Worm (Caenorhabditis elegans) whole organism, mixed stage, embryonic: Measurements from ENCODE around the gene F34D6.1.
A peak's percentile ranks its signal among the peaks of the same experiment; 100 is the strongest.

Source experiments
- M03D4.4 ChIP-seq: sonication (generic microtip); optimal IDR thresholded peaks from 2 replicates; lab custom pipeline; 2017; ENCODE audit warnings: mild to moderate bottlenecking, missing genetic modification characterization, missing compliant biosample characterization
- blmp-1 ChIP-seq: fragments of 150-350 bp; optimal IDR thresholded peaks from 2 replicates; lab custom pipeline; 2014; ENCODE audit warnings: missing biosample characterization, missing genetic modification characterization
- ceh-39 ChIP-seq: fragments of 150-350 bp; optimal IDR thresholded peaks from 2 replicates; lab custom pipeline; 2014; ENCODE audit warnings: missing biosample characterization, missing genetic modification characterization
- ceh-43 ChIP-seq: fragments of 200-800 bp; sonication (Bioruptor generic); optimal IDR thresholded peaks from 2 replicates; lab custom pipeline; 2018; ENCODE audit warnings: mild to moderate bottlenecking, missing genetic modification characterization, moderate library complexity, missing compliant biosample characterization
- ceh-83 ChIP-seq: fragments of 200-800 bp; sonication (Bioruptor generic); optimal IDR thresholded peaks from 2 replicates; lab custom pipeline; 2018; ENCODE audit warnings: mild to moderate bottlenecking, missing genetic modification characterization, missing compliant biosample characterization
- ces-1 ChIP-seq: fragments of 150-350 bp; optimal IDR thresholded peaks from 2 replicates; lab custom pipeline; 2014; ENCODE audit warnings: missing biosample characterization, missing genetic modification reagents, missing genetic modification characterization
- cnd-1 ChIP-seq: fragments of 200-800 bp; sonication (Bioruptor generic); optimal IDR thresholded peaks from 2 replicates; lab custom pipeline; 2018; ENCODE audit warnings: mild to moderate bottlenecking, missing genetic modification characterization, missing compliant biosample characterization
- drap-1 ChIP-seq: fragments of 200-800 bp; sonication (Bioruptor generic); optimal IDR thresholded peaks from 3 replicates; lab custom pipeline; 2018; ENCODE audit warnings: mild to moderate bottlenecking, missing genetic modification characterization, missing compliant biosample characterization
- elt-1 ChIP-seq: sonication (generic microtip); optimal IDR thresholded peaks from 2 replicates; lab custom pipeline; 2017; ENCODE audit warnings: missing genetic modification characterization, mild to moderate bottlenecking, missing compliant biosample characterization, antibody characterized with exemption, moderate library complexity, borderline replicate concordance; ENCODE audit not compliant: insufficient read depth
- elt-3 ChIP-seq: fragments of 150-350 bp; optimal IDR thresholded peaks from 2 replicates; lab custom pipeline; 2014; ENCODE audit warnings: missing biosample characterization, missing genetic modification characterization
- flh-1 ChIP-seq: fragments of 200-800 bp; sonication (Bioruptor generic); optimal IDR thresholded peaks from 2 replicates; lab custom pipeline; 2018; ENCODE audit warnings: mild to moderate bottlenecking, missing genetic modification characterization, moderate library complexity, missing compliant biosample characterization
- ham-2 ChIP-seq: fragments of 200-800 bp; sonication (Bioruptor generic); optimal IDR thresholded peaks from 2 replicates; lab custom pipeline; 2018; ENCODE audit warnings: mild to moderate bottlenecking, missing genetic modification characterization, missing compliant biosample characterization
- hlh-1 ChIP-seq: fragments of 150-350 bp; optimal IDR thresholded peaks from 2 replicates; lab custom pipeline; 2014; ENCODE audit warnings: missing biosample characterization, missing genetic modification reagents, missing genetic modification characterization
- lin-13 ChIP-seq: fragments of 150-350 bp; optimal IDR thresholded peaks from 2 replicates; lab custom pipeline; 2014; ENCODE audit warnings: missing biosample characterization, missing genetic modification characterization
- lin-32 ChIP-seq: fragments of 200-800 bp; sonication (Bioruptor generic); optimal IDR thresholded peaks from 2 replicates; lab custom pipeline; 2018; ENCODE audit warnings: mild to moderate bottlenecking, missing genetic modification characterization, missing compliant biosample characterization
- mab-5 ChIP-seq: fragments of 150-350 bp; optimal IDR thresholded peaks from 2 replicates; lab custom pipeline; 2014; ENCODE audit warnings: missing biosample characterization, missing genetic modification characterization
- mep-1 ChIP-seq: fragments of 150-350 bp; optimal IDR thresholded peaks from 2 replicates; lab custom pipeline; 2017; ENCODE audit warnings: missing biosample characterization, missing genetic modification reagents, missing genetic modification characterization, inconsistent platforms
- nhr-12 ChIP-seq: fragments of 150-350 bp; optimal IDR thresholded peaks from 2 replicates; lab custom pipeline; 2014; ENCODE audit warnings: missing biosample characterization, missing genetic modification characterization
- nhr-237 ChIP-seq: fragments of 150-350 bp; optimal IDR thresholded peaks from 2 replicates; lab custom pipeline; 2014; ENCODE audit warnings: missing biosample characterization, missing genetic modification characterization
- nhr-28 ChIP-seq: fragments of 150-350 bp; optimal IDR thresholded peaks from 2 replicates; lab custom pipeline; 2014; ENCODE audit warnings: missing biosample characterization, missing genetic modification characterization
- nhr-76 ChIP-seq: sonication (generic microtip); optimal IDR thresholded peaks from 2 replicates; lab custom pipeline; 2017; ENCODE audit warnings: missing biosample characterization, missing genetic modification characterization
- pha-4 ChIP-seq: fragments of 150-350 bp; optimal IDR thresholded peaks from 2 replicates; lab custom pipeline; 2018; ENCODE audit warnings: missing biosample characterization, missing genetic modification reagents, missing genetic modification characterization
- sem-2 ChIP-seq: fragments of 200-800 bp; sonication (Bioruptor generic); optimal IDR thresholded peaks from 2 replicates; lab custom pipeline; 2018; ENCODE audit warnings: mild to moderate bottlenecking, missing genetic modification characterization, missing compliant biosample characterization
- snpc-4 ChIP-seq: fragments of 150-350 bp; optimal IDR thresholded peaks from 2 replicates; lab custom pipeline; 2014; ENCODE audit warnings: missing biosample characterization, missing genetic modification characterization
- sptf-1 ChIP-seq: sonication (generic microtip); optimal IDR thresholded peaks from 2 replicates; lab custom pipeline; 2017; ENCODE audit warnings: mild to moderate bottlenecking, missing genetic modification characterization, moderate library complexity, missing compliant biosample characterization
- tbx-8 ChIP-seq: fragments of 200-800 bp; sonication (Bioruptor generic); optimal IDR thresholded peaks from 2 replicates; lab custom pipeline; 2018; ENCODE audit warnings: mild to moderate bottlenecking, missing genetic modification characterization, moderate library complexity, missing compliant biosample characterization
- unc-120 ChIP-seq: sonication (generic microtip); optimal IDR thresholded peaks from 2 replicates; lab custom pipeline; 2017; ENCODE audit warnings: missing genetic modification characterization, missing compliant biosample characterization; ENCODE audit not compliant: poor library complexity, severe bottlenecking
- ztf-11 ChIP-seq: fragments of 150-350 bp; optimal IDR thresholded peaks from 2 replicates; lab custom pipeline; 2014; ENCODE audit warnings: missing biosample characterization, missing genetic modification characterization

The F34D6.1 gene

ce11 chrII:2705200-2705599, 24.2 kb upstream of the F34D6.1 start, which contains the start of gene srh-128:
Gene srh-128 (minus strand): TSS chrII:2705300.
- TF ChIP-seq hlh-1: no peak
- no peak for TF ChIP-seq lin-32 (GFP tag; lab: Kevin White, UChicago)
- TF ChIP-seq mab-5 (tag; lab: Kevin White, UChicago): no peak
- TF ChIP-seq ham-2 (GFP tag; lab: Kevin White, UChicago): no peak
- TF ChIP-seq lin-13 (tag; lab: Kevin White, UChicago): no peak
- no peak for TF ChIP-seq nhr-28 (tag; lab: Kevin White, UChicago)
- TF ChIP-seq, all 35 proteins: peak for 0

ce11 chrII:2702757-2703156, 21.7 kb upstream of the F34D6.1 start, which contains the start of gene sri-60:
Gene sri-60 (minus strand): TSS chrII:2702857.
- TF ChIP-seq sptf-1: no peak
- TF ChIP-seq M03D4.4 (tag; lab: Kevin White, UChicago): no peak
- TF ChIP-seq elt-1 (tag; lab: Kevin White, UChicago): no peak
- TF ChIP-seq nhr-237 (tag; lab: Kevin White, UChicago): no peak
- no peak for TF ChIP-seq flh-1
- TF ChIP-seq ces-1 (GFP tag; lab: Kevin White, UChicago): no peak

DNA sequence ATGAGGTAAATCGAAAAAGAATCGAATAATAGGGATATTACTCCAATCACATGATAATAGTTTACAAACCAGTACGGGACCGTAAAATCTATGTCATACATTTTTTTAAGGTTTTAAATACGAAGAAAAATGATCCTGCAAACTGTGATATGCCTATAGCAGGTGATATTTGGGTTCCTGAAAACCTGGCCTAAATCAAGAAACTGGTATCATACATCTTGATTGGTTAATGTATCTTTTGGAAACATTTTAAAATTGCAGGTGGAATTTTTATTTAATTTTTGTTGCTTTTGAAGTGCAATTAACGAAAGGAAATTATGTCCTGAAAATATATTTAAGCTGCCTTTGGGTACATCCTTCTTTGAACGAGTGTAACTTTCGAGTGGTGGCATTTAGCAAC, 19.2 kb upstream of the F34D6.1 start, which contains the start of gene sri-61:
TSS of gene sri-61 (minus strand) at position 101 of the 400 bp plus-strand sequence.
- no peak for TF ChIP-seq sem-2 (GFP tag; lab: Kevin White, UChicago)

DNA sequence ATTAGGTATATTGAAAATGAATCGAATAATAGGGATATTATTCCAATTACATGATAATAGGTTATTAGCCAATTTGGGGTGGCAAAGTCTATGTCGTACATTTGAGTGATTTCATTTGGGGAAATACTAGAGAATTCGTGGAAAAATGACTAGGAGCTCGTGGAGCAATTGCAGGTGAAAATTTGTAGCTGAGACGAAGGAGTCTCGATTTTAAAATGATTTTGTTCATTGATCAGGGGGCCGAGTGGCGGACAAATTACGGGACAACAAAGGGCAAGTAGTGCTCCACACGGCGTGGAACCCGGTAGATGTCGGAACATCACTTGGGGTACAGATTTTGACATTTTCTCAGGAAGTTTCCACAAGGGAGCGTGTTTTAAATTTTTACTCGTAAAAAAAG, 17.4 kb upstream of the F34D6.1 start, which contains the start of gene sri-62:
TSS of gene sri-62 (minus strand) at position 101 of the 400 bp plus-strand sequence.
- no peak for TF ChIP-seq tbx-8 (GFP tag; lab: Kevin White, UChicago)
- no peak for TF ChIP-seq flh-1
- no peak for TF ChIP-seq nhr-237 (tag; lab: Kevin White, UChicago)
- no peak for TF ChIP-seq ceh-43 (GFP tag; lab: Kevin White, UChicago)
- TF ChIP-seq nhr-12: no peak
- no peak for TF ChIP-seq ceh-83 (GFP tag; lab: Kevin White, UChicago)
- no peak for TF ChIP-seq elt-3 (tag; lab: Kevin White, UChicago)
- no peak for TF ChIP-seq cnd-1
- no peak for TF ChIP-seq snpc-4 (tag; lab: Kevin White, UChicago)
- TF ChIP-seq nhr-28 (tag; lab: Kevin White, UChicago): no peak
- no peak for TF ChIP-seq lin-13 (tag; lab: Kevin White, UChicago)

DNA sequence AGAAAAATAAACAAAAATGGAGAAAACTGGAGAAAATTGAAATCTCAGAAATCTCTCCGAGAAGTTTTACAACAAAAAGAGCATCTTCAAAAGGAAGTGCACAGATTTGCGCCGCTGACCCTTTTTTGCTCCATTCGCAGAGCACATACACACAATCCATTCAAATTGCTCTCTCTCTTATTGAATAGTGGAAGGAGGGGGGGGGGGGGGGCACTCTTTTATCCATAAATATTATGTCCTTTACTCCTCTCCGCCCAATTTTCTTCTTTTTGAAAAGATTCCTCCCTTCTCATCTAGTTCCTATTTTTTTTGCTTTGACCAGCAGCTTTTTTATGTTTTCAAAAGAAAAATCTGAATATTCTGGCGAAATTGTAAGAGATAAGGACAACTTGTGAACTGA, 14.1 kb upstream of the F34D6.1 start:
- TF ChIP-seq ces-1 (GFP tag; lab: Kevin White, UChicago) (peak; percentile 18), lin-32 (GFP tag; lab: Kevin White, UChicago) (no peak)

- TF ChIP-seq unc-120 (tag; lab: Kevin White, UChicago) (no peak), ceh-39 (tag; lab: Kevin White, UChicago) (no peak), mep-1 (tag; lab: Kevin White, UChicago) (no peak), hlh-1 (no peak), flh-1 (no peak), ceh-43 (GFP tag; lab: Kevin White, UChicago) (no peak), mab-5 (tag; lab: Kevin White, UChicago) (no peak), nhr-237 (tag; lab: Kevin White, UChicago) (no peak), blmp-1 (tag; lab: Kevin White, UChicago) (no peak), ces-1 (GFP tag; lab: Kevin White, UChicago) (no peak), nhr-76 (tag; lab: Kevin White, UChicago) (no peak), drap-1 (GFP tag; lab: Kevin White, UChicago) (no peak), pha-4 (tag; lab: Kevin White, UChicago) (no peak), ztf-11 (tag; lab: Kevin White, UChicago) (no peak), tbx-8 (GFP tag; lab: Kevin White, UChicago) (no peak)
Observed at ce11 chrII:2692476-2692875, 11.5 kb upstream of the F34D6.1 start, which contains the start of gene set-11. Gene set-11 (minus strand): TSS chrII:2692576.
